Worm (Caenorhabditis elegans): ENCODE measurements around the gene R08C7.5.

The R08C7.5 gene

DNA sequence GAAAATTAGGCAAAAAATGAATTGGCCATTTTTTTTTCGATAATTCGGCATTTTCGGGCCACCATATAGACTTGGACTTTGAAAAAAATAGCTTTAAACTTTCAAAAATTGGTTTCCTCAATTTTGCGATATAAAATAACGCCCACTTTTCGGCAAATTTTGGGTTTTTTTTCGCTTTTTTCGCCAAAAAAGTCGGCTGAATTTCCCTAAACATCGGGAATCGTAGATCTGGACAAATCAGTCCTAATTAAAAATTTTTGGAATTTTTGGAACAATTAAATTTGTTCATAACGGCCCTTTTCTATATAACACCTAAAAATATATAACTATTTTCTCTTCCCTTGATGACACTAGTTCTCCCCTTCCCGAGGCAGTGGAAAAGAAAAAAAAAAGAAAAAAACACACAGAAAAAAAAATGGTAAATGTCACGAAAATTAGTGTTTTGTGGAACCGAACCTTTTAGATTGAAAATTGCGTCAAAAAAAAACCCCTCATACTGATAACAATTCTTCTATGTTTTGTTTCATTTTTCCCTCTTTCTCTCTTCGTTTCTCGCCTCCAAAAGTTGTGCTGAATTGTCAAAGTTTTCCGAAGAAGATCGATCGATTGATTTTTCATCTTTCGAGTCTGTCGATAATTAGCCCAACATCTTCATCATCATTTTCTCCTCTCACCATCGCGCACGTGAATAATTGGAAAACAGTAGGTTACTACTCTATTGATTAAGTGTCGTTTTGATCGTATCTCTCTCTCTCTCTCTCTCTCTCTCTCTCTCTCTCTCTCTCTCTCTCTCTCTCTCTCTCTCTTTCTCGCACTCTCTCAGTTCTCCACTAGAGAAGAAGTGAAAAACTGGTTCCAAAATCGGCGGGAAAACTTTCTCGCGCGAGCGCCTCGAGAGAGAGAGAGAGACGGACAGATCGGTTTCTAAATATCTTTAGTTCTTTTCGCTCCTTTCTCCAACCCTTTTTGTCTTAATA, 29.4 kb upstream of the R08C7.5 start, which contains the start of gene Y24D9A.6:
TSS of gene Y24D9A.6 (minus strand) at position 51 of the 977 bp plus-strand sequence.
- TF ChIP-seq fos-1 (tag; optimal IDR thresholded peaks at IDR 0.05), result no peak
- no peak for TF ChIP-seq tbx-2 (tag; optimal IDR thresholded peaks at IDR 0.05)
- TF ChIP-seq daf-12 (tag; optimal IDR thresholded peaks at IDR 0.05), result no peak
- no peak for TF ChIP-seq nhr-28 (tag; optimal IDR thresholded peaks at IDR 0.05)
- no peak for TF ChIP-seq nhr-12 (tag; optimal IDR thresholded peaks at IDR 0.05)
- TF ChIP-seq lin-15B (tag; optimal IDR thresholded peaks at IDR 0.05), result peak; percentile 28
- no peak for TF ChIP-seq ztf-4 (tag; optimal IDR thresholded peaks at IDR 0.05)
- TF ChIP-seq lsy-12 (tag; optimal IDR thresholded peaks at IDR 0.05), result peak; percentile 66
- no peak for TF ChIP-seq aly-2 (tag; optimal IDR thresholded peaks at IDR 0.05)
- no peak for TF ChIP-seq eor-1 (tag; optimal IDR thresholded peaks at IDR 0.05)
- no peak for TF ChIP-seq ztf-11 (tag; optimal IDR thresholded peaks at IDR 0.05)
- peak; percentile 46 for TF ChIP-seq pha-4 (tag; optimal IDR thresholded peaks at IDR 0.05)
- no peak for TF ChIP-seq fkh-2 (tag; optimal IDR thresholded peaks at IDR 0.05)
- TF ChIP-seq ceh-9 (tag; optimal IDR thresholded peaks at IDR 0.05), result no peak
- no peak for TF ChIP-seq nhr-11 (tag; optimal IDR thresholded peaks at IDR 0.05)
- no peak for TF ChIP-seq fkh-10 (GFP tag; optimal IDR thresholded peaks at IDR 0.05)
- TF ChIP-seq R02D3.7 (tag; optimal IDR thresholded peaks at IDR 0.05), result peak; percentile 34
- TF ChIP-seq ceh-16 (tag; optimal IDR thresholded peaks at IDR 0.05), result peak; percentile 45
- no peak for TF ChIP-seq unc-39 (tag; optimal IDR thresholded peaks at IDR 0.05)
- TF ChIP-seq egl-27 (tag; optimal IDR thresholded peaks at IDR 0.05), result no peak
- no peak for TF ChIP-seq ceh-82 (tag; optimal IDR thresholded peaks at IDR 0.05)
- no peak for TF ChIP-seq snpc-4 (tag; optimal IDR thresholded peaks at IDR 0.05)
- TF ChIP-seq egl-5 (tag; optimal IDR thresholded peaks at IDR 0.05), result no peak
- TF ChIP-seq nhr-237 (tag; optimal IDR thresholded peaks at IDR 0.05), result no peak
- peak; percentile 79 for TF ChIP-seq elt-1 (tag; optimal IDR thresholded peaks at IDR 0.05)
- TF ChIP-seq sea-2 (GFP tag; optimal IDR thresholded peaks at IDR 0.05), result no peak
- peak; percentile 36 for TF ChIP-seq elt-2 (tag; optimal IDR thresholded peaks at IDR 0.05)
- no peak for TF ChIP-seq hmg-11 (tag; optimal IDR thresholded peaks at IDR 0.05)
- peak; percentile 97 for TF ChIP-seq nhr-25 (tag; optimal IDR thresholded peaks at IDR 0.05)
- TF ChIP-seq unc-62 (GFP tag; optimal IDR thresholded peaks at IDR 0.05), result peak; percentile 67
- no peak for TF ChIP-seq nhr-76 (tag; optimal IDR thresholded peaks at IDR 0.05)
- TF ChIP-seq zag-1 (tag; optimal IDR thresholded peaks at IDR 0.05), result no peak
- no peak for TF ChIP-seq nhr-67 (tag; optimal IDR thresholded peaks at IDR 0.05)
- TF ChIP-seq lin-39 (tag; optimal IDR thresholded peaks at IDR 0.05), result peak; percentile 7
- peak; percentile 49 for TF ChIP-seq jun-1 (tag; optimal IDR thresholded peaks at IDR 0.05)
- TF ChIP-seq mdl-1 (tag; optimal IDR thresholded peaks at IDR 0.05), result peak; percentile 83
- TF ChIP-seq ama-1 (optimal IDR thresholded peaks at IDR 0.05), result no peak
- TF ChIP-seq elt-3 (tag; optimal IDR thresholded peaks at IDR 0.05), result no peak
- peak; percentile 63 for TF ChIP-seq nfya-1 (tag; optimal IDR thresholded peaks at IDR 0.05; ENCODE audit: insufficient read depth)
- no peak for TF ChIP-seq nhr-77 (tag; optimal IDR thresholded peaks at IDR 0.05)
- TF ChIP-seq ceh-28 (tag; optimal IDR thresholded peaks at IDR 0.05), result peak; percentile 91
- no peak for TF ChIP-seq pqm-1 (tag; optimal IDR thresholded peaks at IDR 0.05)
- TF ChIP-seq skn-1 (tag; optimal IDR thresholded peaks at IDR 0.05), result no peak
- peak; percentile 4 for TF ChIP-seq mml-1 (tag; optimal IDR thresholded peaks at IDR 0.05)
- no peak for TF ChIP-seq ZK546.5 (tag; optimal IDR thresholded peaks at IDR 0.05)
- peak; percentile 98 for TF ChIP-seq nhr-23 (tag; optimal IDR thresholded peaks at IDR 0.05)
- peak; percentile 80 for TF ChIP-seq nhr-43 (tag; optimal IDR thresholded peaks at IDR 0.05; ENCODE audit: poor library complexity, severe bottlenecking)

Measured in whole organism, L3 larva.